Fruit fly (Drosophila melanogaster) whole organism, wandering third instar larva: ENCODE measurements around the gene jub.

Experiments
- Dif ChIP-seq: fragments of 200-275, 200-300 bp; sonication (Bioruptor generic); optimal IDR thresholded peaks from 2 replicates; lab custom pipeline; 2018; ENCODE audit warnings: missing biosample characterization, missing genetic modification characterization; ENCODE audit not compliant: partially characterized antibody
- ey ChIP-seq: fragments of 200-800 bp; sonication (Bioruptor generic); optimal IDR thresholded peaks from 2 replicates; lab custom pipeline; 2016; ENCODE audit warnings: missing biosample characterization, missing genetic modification characterization
- pan ChIP-seq: fragments of >200 bp; optimal IDR thresholded peaks from 2 replicates; lab custom pipeline; 2017
- usp ChIP-seq: fragments of >200 bp; optimal IDR thresholded peaks from 2 replicates; lab custom pipeline; 2017; ENCODE audit warnings: missing biosample characterization, missing genetic modification characterization

- no peak for TF ChIP-seq Dif
- TF ChIP-seq usp (GFP tag; lab: Kevin White, UChicago) = no peak
- peak; percentile 20 for TF ChIP-seq ey
- no peak for TF ChIP-seq pan
Observed at dm6 chrX:13817418-13818171, 12.5 kb downstream of the jub start.
